Fruit fly (Drosophila melanogaster) whole organism, prepupa: ENCODE results near the gene Ptp10D.

Source experiments
- CG10631 ChIP-seq: fragments of 200-800 bp; sonication (Bioruptor generic); optimal IDR thresholded peaks from 2 replicates; lab custom pipeline; 2016; ENCODE audit warnings: missing biosample characterization, missing genetic modification characterization
- CG11902 ChIP-seq: fragments of 200-800 bp; sonication (Bioruptor generic); optimal IDR thresholded peaks from 3 replicates; lab custom pipeline; 2016; ENCODE audit warnings: missing biosample characterization, missing genetic modification characterization
- CG16779 ChIP-seq: fragments of 200-800 bp; sonication (Bioruptor generic); optimal IDR thresholded peaks from 3 replicates; lab custom pipeline; 2017; ENCODE audit warnings: missing biosample characterization, mild to moderate bottlenecking, missing genetic modification characterization
- CG32006 ChIP-seq: fragments of 200-800 bp; sonication (Bioruptor generic); optimal IDR thresholded peaks from 3 replicates; lab custom pipeline; 2017; ENCODE audit warnings: missing biosample characterization, mild to moderate bottlenecking, missing genetic modification characterization
- CG34406 ChIP-seq: fragments of 200-800 bp; sonication (Bioruptor generic); optimal IDR thresholded peaks from 3 replicates; lab custom pipeline; 2016; ENCODE audit warnings: missing biosample characterization, missing genetic modification characterization
- CG8319 ChIP-seq: fragments of 200-800 bp; sonication (Bioruptor generic); optimal IDR thresholded peaks from 3 replicates; lab custom pipeline; 2016; ENCODE audit warnings: missing biosample characterization, missing genetic modification characterization
- Ets21C ChIP-seq: fragments of 200-800 bp; sonication (Bioruptor generic); optimal IDR thresholded peaks from 3 replicates; lab custom pipeline; 2016; ENCODE audit warnings: missing biosample characterization, missing genetic modification characterization
- Ets96B ChIP-seq: fragments of 200-800 bp; optimal IDR thresholded peaks from 2 replicates; lab custom pipeline; 2019; ENCODE audit warnings: missing biosample characterization, mild to moderate bottlenecking, missing genetic modification characterization, moderate library complexity
- Gug ChIP-seq: fragments of 200-800 bp; sonication (Bioruptor generic); IDR thresholded peaks from 2 replicates; pipeline ENCODE4 v1.3.6; 2022; ENCODE audit warnings: missing biosample characterization, missing genetic modification characterization
- Hr39 ChIP-seq: fragments of 200-800 bp; sonication (Bioruptor generic); optimal IDR thresholded peaks from 2 replicates; lab custom pipeline; 2016; ENCODE audit warnings: missing biosample characterization, missing genetic modification characterization
- acj6 ChIP-seq: fragments of 200-800 bp; sonication (Bioruptor generic); optimal IDR thresholded peaks from 3 replicates; lab custom pipeline; 2016; ENCODE audit warnings: missing biosample characterization, missing genetic modification characterization
- salr ChIP-seq, 2 experiments: fragments of 200-800 bp; sonication (Bioruptor generic); optimal IDR thresholded peaks; 3 replicates each; lab custom pipeline; 2016 to 2018; ENCODE audit warnings: missing biosample characterization in 2 of 2, missing genetic modification characterization in 2 of 2, mild to moderate bottlenecking in 1 of 2
- topi ChIP-seq: fragments of 200-800 bp; sonication (Bioruptor generic); optimal IDR thresholded peaks from 3 replicates; lab custom pipeline; 2016; ENCODE audit warnings: missing biosample characterization, missing genetic modification characterization

DNA sequence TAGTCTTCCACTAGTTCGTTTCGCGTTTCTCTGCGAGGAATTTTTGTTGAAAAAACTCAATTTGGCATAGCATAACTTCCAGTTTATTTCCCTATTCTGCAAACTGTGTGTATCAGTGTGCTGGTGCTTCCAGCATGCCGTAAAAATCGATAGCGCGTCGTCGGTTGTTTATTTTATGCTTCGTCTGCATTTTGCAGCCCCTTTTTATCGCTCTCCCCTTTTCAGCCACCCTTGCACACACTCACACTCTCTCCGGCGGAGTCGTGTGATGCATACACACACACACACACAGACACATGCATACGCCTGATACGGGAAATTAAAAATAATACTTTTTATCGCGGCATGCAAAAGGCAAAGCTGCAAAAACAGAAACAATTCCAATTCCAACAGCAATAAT lies 57.6 kb downstream of the Ptp10D start:
- TF ChIP-seq acj6 (GFP tag; lab: Kevin White, UChicago) (no peak), CG34406 (GFP tag; lab: Kevin White, UChicago) (no peak), Ets21C (GFP tag; lab: Kevin White, UChicago) (no peak), CG16779 (tag; lab: Kevin White, UChicago) (no peak), CG8319 (no peak), CG11902 (GFP tag; lab: Kevin White, UChicago) (no peak), Hr39 (GFP tag; lab: Kevin White, UChicago) (no peak), Gug (no peak), salr (GFP tag; optimal IDR thresholded peaks at IDR 0.05; lab: Kevin White, UChicago) (no peak), CG32006 (GFP tag; lab: Kevin White, UChicago) (no peak), Ets96B (tag; lab: Kevin White, UChicago) (no peak), CG10631 (no peak), topi (no peak)
